Fruit fly (Drosophila melanogaster) whole organism, pupa: ENCODE results near the gene P5cr-2.

Experiments
- CG12605 ChIP-seq: fragments of 200-800 bp; sonication (Bioruptor generic); IDR thresholded peaks from 2 replicates; pipeline ENCODE4 v1.3.6; 2022; ENCODE audit warnings: missing biosample characterization, missing genetic modification characterization
- CG15710 ChIP-seq: fragments of 200-800 bp; sonication (Bioruptor generic); optimal IDR thresholded peaks from 2 replicates; lab custom pipeline; 2018; ENCODE audit warnings: missing biosample characterization, mild to moderate bottlenecking, missing genetic modification characterization, moderate library complexity
- CG32121 ChIP-seq: fragments of 200-800 bp; sonication (Bioruptor generic); IDR thresholded peaks from 2 replicates; pipeline ENCODE4 v1.3.6; 2022; ENCODE audit warnings: missing biosample characterization, missing genetic modification characterization
- CG34367 ChIP-seq: fragments of 200-800 bp; sonication (Bioruptor generic); optimal IDR thresholded peaks from 2 replicates; lab custom pipeline; 2018; ENCODE audit warnings: missing biosample characterization, mild to moderate bottlenecking, missing genetic modification characterization
- CG4496 ChIP-seq: fragments of 200-800 bp; sonication (Bioruptor generic); IDR thresholded peaks from 3 replicates; pipeline ENCODE4 v1.3.6; 2022; ENCODE audit warnings: missing biosample characterization, missing genetic modification characterization
- CG8301 ChIP-seq: fragments of 200-800 bp; sonication (Bioruptor generic); optimal IDR thresholded peaks from 2 replicates; lab custom pipeline; 2018; ENCODE audit warnings: missing biosample characterization, mild to moderate bottlenecking, missing genetic modification characterization
- EcR ChIP-seq: fragments of 200-800 bp; sonication (Bioruptor generic); optimal IDR thresholded peaks from 3 replicates; lab custom pipeline; 2019; ENCODE audit warnings: missing biosample characterization, missing genetic modification characterization, mild to moderate bottlenecking, moderate library complexity, missing genetic modification reagents
- Ets98B ChIP-seq: fragments of 200-800 bp; sonication (Bioruptor generic); IDR thresholded peaks from 2 replicates; pipeline ENCODE4 v1.3.6; 2022; ENCODE audit warnings: missing biosample characterization, missing genetic modification characterization
- Pif1A ChIP-seq: fragments of 200-800 bp; sonication (Bioruptor generic); optimal IDR thresholded peaks from 3 replicates; lab custom pipeline; 2016; ENCODE audit warnings: missing biosample characterization, missing genetic modification characterization
- fd96Ca ChIP-seq: fragments of 200-800 bp; sonication (Bioruptor generic); IDR thresholded peaks from 3 replicates; pipeline ENCODE4 v1.3.6; 2022; ENCODE audit warnings: missing biosample characterization, missing genetic modification characterization
- gl ChIP-seq: fragments of 200-800 bp; sonication (Bioruptor generic); optimal IDR thresholded peaks from 2 replicates; lab custom pipeline; 2018; ENCODE audit warnings: missing biosample characterization, mild to moderate bottlenecking, missing genetic modification characterization

- no peak for TF ChIP-seq fd96Ca (GFP tag; lab: Robert Waterston, UW)
- no peak for TF ChIP-seq Pif1A (GFP tag; lab: Kevin White, UChicago)
- TF ChIP-seq CG12605 (GFP tag; lab: Robert Waterston, UW) = no peak
- TF ChIP-seq CG34367 (tag; lab: Kevin White, UChicago) = no peak
- no peak for TF ChIP-seq CG15710 (tag; lab: Kevin White, UChicago)
- no peak for TF ChIP-seq CG32121 (GFP tag; lab: Robert Waterston, UW)
- TF ChIP-seq CG8301 (tag; lab: Kevin White, UChicago) = no peak
- no peak for TF ChIP-seq EcR (GFP tag; lab: Kevin White, UChicago)
- no peak for TF ChIP-seq Ets98B (GFP tag; lab: Robert Waterston, UW)
- no peak for TF ChIP-seq gl (tag; lab: Kevin White, UChicago)
- TF ChIP-seq CG4496 (GFP tag; lab: Robert Waterston, UW) = no peak
These were observed 30.2 kb downstream of the P5cr-2 start for dm6 chr3R:17564837-17565236.
